Fruit fly (Drosophila melanogaster) whole organism, prepupa: ENCODE measurements around the gene CG13096.

Experiments
- CG10669 ChIP-seq: fragments of 200-800 bp; sonication (Bioruptor generic); optimal IDR thresholded peaks from 3 replicates; lab custom pipeline; 2018; ENCODE audit warnings: missing biosample characterization, mild to moderate bottlenecking, missing genetic modification characterization, moderate library complexity
- CG11294 ChIP-seq: fragments of 200-800 bp; sonication (Bioruptor generic); IDR thresholded peaks from 2 replicates; pipeline ENCODE4 v1.3.6; 2022; ENCODE audit warnings: missing biosample characterization, missing genetic modification characterization
- CG11762 ChIP-seq: fragments of 200-800 bp; sonication (Bioruptor generic); optimal IDR thresholded peaks from 3 replicates; lab custom pipeline; 2016; ENCODE audit warnings: missing biosample characterization, missing genetic modification characterization; ENCODE audit not compliant: insufficient read depth
- CG11902 ChIP-seq: fragments of 200-800 bp; sonication (Bioruptor generic); optimal IDR thresholded peaks from 3 replicates; lab custom pipeline; 2016; ENCODE audit warnings: missing biosample characterization, missing genetic modification characterization
- CG15336 ChIP-seq: fragments of 200-800 bp; sonication (Bioruptor generic); IDR thresholded peaks from 2 replicates; pipeline ENCODE4 v1.3.6; 2022; ENCODE audit warnings: missing biosample characterization, missing genetic modification characterization
- CG1621 ChIP-seq: fragments of 200-800 bp; sonication (Bioruptor generic); optimal IDR thresholded peaks from 3 replicates; lab custom pipeline; 2018; ENCODE audit warnings: missing biosample characterization, mild to moderate bottlenecking, missing genetic modification characterization
- CG16779 ChIP-seq: fragments of 200-800 bp; sonication (Bioruptor generic); optimal IDR thresholded peaks from 3 replicates; lab custom pipeline; 2017; ENCODE audit warnings: missing biosample characterization, mild to moderate bottlenecking, missing genetic modification characterization
- CG3032 ChIP-seq: fragments of 200-800 bp; optimal IDR thresholded peaks from 2 replicates; lab custom pipeline; 2019; ENCODE audit warnings: missing biosample characterization, mild to moderate bottlenecking, missing genetic modification characterization, moderate library complexity
- CG31627 ChIP-seq: fragments of 200-800 bp; sonication (Bioruptor generic); optimal IDR thresholded peaks from 3 replicates; lab custom pipeline; 2016; ENCODE audit warnings: missing biosample characterization, missing genetic modification characterization
- CG32006 ChIP-seq: fragments of 200-800 bp; sonication (Bioruptor generic); optimal IDR thresholded peaks from 3 replicates; lab custom pipeline; 2017; ENCODE audit warnings: missing biosample characterization, mild to moderate bottlenecking, missing genetic modification characterization
- CG3919 ChIP-seq: fragments of 200-800 bp; sonication (Bioruptor generic); optimal IDR thresholded peaks from 3 replicates; lab custom pipeline; 2016; ENCODE audit warnings: missing biosample characterization, missing genetic modification characterization
- CG6163 ChIP-seq: fragments of 200-800 bp; sonication (Bioruptor generic); IDR thresholded peaks from 3 replicates; pipeline ENCODE4 v1.3.6; 2022; ENCODE audit warnings: missing biosample characterization, missing genetic modification characterization
- CG6276 ChIP-seq: fragments of 200-800 bp; sonication (Bioruptor generic); optimal IDR thresholded peaks from 2 replicates; lab custom pipeline; 2017; ENCODE audit warnings: missing biosample characterization, mild to moderate bottlenecking, missing genetic modification characterization
- CG6792 ChIP-seq: fragments of 200-800 bp; sonication (Bioruptor generic); optimal IDR thresholded peaks from 3 replicates; lab custom pipeline; 2016; ENCODE audit warnings: missing biosample characterization, missing genetic modification characterization
- CG6854 ChIP-seq: fragments of 200-800 bp; sonication (Bioruptor generic); optimal IDR thresholded peaks from 2 replicates; lab custom pipeline; 2017; ENCODE audit warnings: missing biosample characterization, mild to moderate bottlenecking, missing genetic modification characterization
- CG7368 ChIP-seq: fragments of 200-800 bp; sonication (Bioruptor generic); optimal IDR thresholded peaks from 3 replicates; lab custom pipeline; 2016; ENCODE audit warnings: missing biosample characterization, missing genetic modification characterization
- CG8119 ChIP-seq: fragments of 200-800 bp; sonication (Bioruptor generic); IDR thresholded peaks from 3 replicates; pipeline ENCODE4 v1.3.6; 2022; ENCODE audit warnings: missing biosample characterization, missing genetic modification characterization
- CG8319 ChIP-seq: fragments of 200-800 bp; sonication (Bioruptor generic); optimal IDR thresholded peaks from 3 replicates; lab custom pipeline; 2016; ENCODE audit warnings: missing biosample characterization, missing genetic modification characterization
- Eip75B ChIP-seq: fragments of 200-800 bp; sonication (Bioruptor generic); optimal IDR thresholded peaks from 3 replicates; lab custom pipeline; 2016; ENCODE audit warnings: missing biosample characterization, missing genetic modification characterization
- Eip78C ChIP-seq: fragments of 200-800 bp; sonication (Bioruptor generic); peaks from one replicate; lab custom pipeline; 2016; ENCODE audit warnings: missing biosample characterization, missing genetic modification characterization
- Eip93F ChIP-seq: fragments of 200-800 bp; sonication (Bioruptor generic); optimal IDR thresholded peaks from 2 replicates; lab custom pipeline; 2016; ENCODE audit warnings: missing biosample characterization, mild to moderate bottlenecking, missing genetic modification characterization
- Ets21C ChIP-seq: fragments of 200-800 bp; sonication (Bioruptor generic); optimal IDR thresholded peaks from 3 replicates; lab custom pipeline; 2016; ENCODE audit warnings: missing biosample characterization, missing genetic modification characterization
- Ets96B ChIP-seq: fragments of 200-800 bp; optimal IDR thresholded peaks from 2 replicates; lab custom pipeline; 2019; ENCODE audit warnings: missing biosample characterization, mild to moderate bottlenecking, missing genetic modification characterization, moderate library complexity
- Gug ChIP-seq: fragments of 200-800 bp; sonication (Bioruptor generic); IDR thresholded peaks from 2 replicates; pipeline ENCODE4 v1.3.6; 2022; ENCODE audit warnings: missing biosample characterization, missing genetic modification characterization
- Hr38 ChIP-seq: sonication (Bioruptor generic); optimal IDR thresholded peaks from 2 replicates; lab custom pipeline; 2016; ENCODE audit warnings: missing biosample characterization, missing genetic modification characterization
- Hr39 ChIP-seq: fragments of 200-800 bp; sonication (Bioruptor generic); optimal IDR thresholded peaks from 2 replicates; lab custom pipeline; 2016; ENCODE audit warnings: missing biosample characterization, missing genetic modification characterization
- Hr4 ChIP-seq: fragments of 200-800 bp; sonication (Bioruptor generic); optimal IDR thresholded peaks from 3 replicates; lab custom pipeline; 2016; ENCODE audit warnings: missing biosample characterization, missing genetic modification characterization
- Lpt ChIP-seq: fragments of 200-800 bp; sonication (Bioruptor generic); optimal IDR thresholded peaks from 3 replicates; lab custom pipeline; 2016; ENCODE audit warnings: missing biosample characterization, missing genetic modification characterization
- Met ChIP-seq: fragments of 200-800 bp; sonication (Bioruptor generic); optimal IDR thresholded peaks from 3 replicates; lab custom pipeline; 2016; ENCODE audit warnings: missing biosample characterization, missing genetic modification characterization
- OdsH ChIP-seq: fragments of 200-800 bp; sonication (Bioruptor generic); optimal IDR thresholded peaks from 3 replicates; lab custom pipeline; 2016; ENCODE audit warnings: missing biosample characterization, missing genetic modification characterization
- Smox ChIP-seq: fragments of 200-800 bp; sonication (Bioruptor generic); optimal IDR thresholded peaks from 3 replicates; lab custom pipeline; 2016; ENCODE audit warnings: missing biosample characterization, missing genetic modification characterization
- Sox102F ChIP-seq: fragments of 200-800 bp; sonication (Bioruptor generic); optimal IDR thresholded peaks from 2 replicates; lab custom pipeline; 2016; ENCODE audit warnings: missing biosample characterization, mild to moderate bottlenecking, missing genetic modification characterization
- Sox14 ChIP-seq: fragments of 200-800 bp; sonication (Bioruptor generic); optimal IDR thresholded peaks from 3 replicates; lab custom pipeline; 2016; ENCODE audit warnings: missing biosample characterization, missing genetic modification characterization
- Sox15 ChIP-seq: fragments of 200-800 bp; sonication (Bioruptor generic); optimal IDR thresholded peaks from 3 replicates; lab custom pipeline; 2016; ENCODE audit warnings: missing biosample characterization, missing genetic modification characterization
- achi ChIP-seq: fragments of 200-800 bp; sonication (Bioruptor generic); optimal IDR thresholded peaks from 3 replicates; lab custom pipeline; 2016; ENCODE audit warnings: missing biosample characterization, missing genetic modification characterization
- acj6 ChIP-seq: fragments of 200-800 bp; sonication (Bioruptor generic); optimal IDR thresholded peaks from 3 replicates; lab custom pipeline; 2016; ENCODE audit warnings: missing biosample characterization, missing genetic modification characterization
- cyc ChIP-seq: fragments of 200-800 bp; sonication (Bioruptor generic); optimal IDR thresholded peaks from 3 replicates; lab custom pipeline; 2016; ENCODE audit warnings: missing biosample characterization, missing genetic modification characterization
- dac ChIP-seq: fragments of 200-800 bp; sonication (Bioruptor generic); optimal IDR thresholded peaks from 2 replicates; lab custom pipeline; 2017; ENCODE audit warnings: missing biosample characterization, mild to moderate bottlenecking, missing genetic modification characterization
- dsx ChIP-seq: fragments of 200-800 bp; optimal IDR thresholded peaks from 3 replicates; lab custom pipeline; 2019; ENCODE audit warnings: missing biosample characterization, mild to moderate bottlenecking, missing genetic modification characterization, moderate library complexity; ENCODE audit not compliant: poor library complexity, severe bottlenecking
- eg ChIP-seq: fragments of 200-800 bp; sonication (Bioruptor generic); IDR thresholded peaks from 3 replicates; pipeline ENCODE4 v1.3.6; 2022; ENCODE audit warnings: missing biosample characterization, missing genetic modification characterization
- fd59A ChIP-seq: fragments of 200-800 bp; sonication (Bioruptor generic); optimal IDR thresholded peaks from 2 replicates; lab custom pipeline; 2017; ENCODE audit warnings: missing biosample characterization, mild to moderate bottlenecking, missing genetic modification characterization, missing genetic modification reagents
- fd85E ChIP-seq: fragments of 200-800 bp; sonication (Bioruptor generic); optimal IDR thresholded peaks from 3 replicates; lab custom pipeline; 2016; ENCODE audit warnings: missing biosample characterization, missing genetic modification characterization
- fkh ChIP-seq: fragments of 200-800 bp; sonication (Bioruptor generic); optimal IDR thresholded peaks from 3 replicates; lab custom pipeline; 2017; ENCODE audit warnings: missing biosample characterization, mild to moderate bottlenecking, missing genetic modification characterization, moderate library complexity
- lz ChIP-seq: fragments of 200-800 bp; sonication (Bioruptor generic); optimal IDR thresholded peaks from 3 replicates; lab custom pipeline; 2016; ENCODE audit warnings: missing biosample characterization, missing genetic modification characterization
- net ChIP-seq: fragments of 200-800 bp; sonication (Bioruptor generic); optimal IDR thresholded peaks from 3 replicates; lab custom pipeline; 2016; ENCODE audit warnings: missing biosample characterization, missing genetic modification characterization
- pdm3 ChIP-seq: fragments of 200-800 bp; sonication (Bioruptor generic); optimal IDR thresholded peaks from 3 replicates; lab custom pipeline; 2016; ENCODE audit warnings: missing biosample characterization, missing genetic modification characterization
- salr ChIP-seq, 2 experiments: fragments of 200-800 bp; sonication (Bioruptor generic); optimal IDR thresholded peaks; 3 replicates each; lab custom pipeline; 2016 to 2018; ENCODE audit warnings: missing biosample characterization in 2 of 2, missing genetic modification characterization in 2 of 2, mild to moderate bottlenecking in 1 of 2
- spab ChIP-seq: fragments of 200-800 bp; sonication (Bioruptor generic); optimal IDR thresholded peaks from 2 replicates; lab custom pipeline; 2017; ENCODE audit warnings: missing biosample characterization, mild to moderate bottlenecking, missing genetic modification characterization, missing genetic modification reagents
- ss ChIP-seq, 2 experiments: fragments of 200-800 bp; sonication (Bioruptor generic); optimal IDR thresholded peaks; 2 replicates in 1 of 2; 3 replicates in 1 of 2; lab custom pipeline; 2017 to 2018; ENCODE audit warnings: mild to moderate bottlenecking in 2 of 2, missing biosample characterization in 2 of 2, missing genetic modification characterization in 2 of 2, moderate library complexity in 1 of 2
- svp ChIP-seq: fragments of 200-800 bp; sonication (Bioruptor generic); peaks from one replicate; lab custom pipeline; 2016; ENCODE audit warnings: missing biosample characterization, missing genetic modification characterization
- vri ChIP-seq: fragments of 200-800 bp; sonication (Bioruptor generic); optimal IDR thresholded peaks from 3 replicates; lab custom pipeline; 2016; ENCODE audit warnings: missing biosample characterization, mild to moderate bottlenecking, missing genetic modification characterization

The CG13096 gene

dm6 chr2L:8541469-8542233 is 30.0 kb upstream of the CG13096 start, which contains the start of gene Sema1a:
Gene Sema1a (plus strand): TSS chr2L:8542147.
- TF ChIP-seq CG8119, result peak; percentile 71; the same call in 2 of the 3 replicates
- no peak for TF ChIP-seq CG1621 (tag; lab: Kevin White, UChicago)
- peak; percentile 55 for TF ChIP-seq Lpt
- peak; percentile 18 for TF ChIP-seq CG7368
- TF ChIP-seq spab, result no peak
- peak; percentile 51 for TF ChIP-seq CG6854 (GFP tag; lab: Kevin White, UChicago)
- TF ChIP-seq dsx (GFP tag; lab: Kevin White, UChicago), result peak; percentile 0
- peak; percentile 75 for TF ChIP-seq Sox102F
- TF ChIP-seq CG6792 (GFP tag; lab: Kevin White, UChicago), result peak; percentile 66
- peak; percentile 30 for TF ChIP-seq Met (GFP tag; lab: Kevin White, UChicago)
- TF ChIP-seq Sox15 (GFP tag; lab: Kevin White, UChicago), result no peak
- peak; percentile 79 for TF ChIP-seq Eip75B (GFP tag; lab: Kevin White, UChicago)
- TF ChIP-seq Hr38, result no peak
- TF ChIP-seq CG11902 (GFP tag; lab: Kevin White, UChicago), result peak; percentile 32
- peak; percentile 72 for TF ChIP-seq CG6163 (GFP tag; lab: Robert Waterston, UW)
- TF ChIP-seq CG31627, result peak; percentile 82
- TF ChIP-seq fd59A, result no peak
- TF ChIP-seq CG11294, result no peak; the same call in 1 of the 2 replicates
- TF ChIP-seq net (GFP tag; lab: Kevin White, UChicago), result peak; percentile 63
- TF ChIP-seq acj6 (GFP tag; lab: Kevin White, UChicago), result peak; percentile 29
- peak; percentile 72 for TF ChIP-seq fkh (GFP tag; lab: Kevin White, UChicago)
- peak; percentile 32 for TF ChIP-seq Ets96B (tag; lab: Kevin White, UChicago)
- peak; percentile 35 for TF ChIP-seq OdsH (GFP tag; lab: Kevin White, UChicago)
- peak; percentile 36 for TF ChIP-seq cyc (GFP tag; lab: Kevin White, UChicago)
- TF ChIP-seq Sox14 (GFP tag; lab: Kevin White, UChicago), result peak; percentile 63
- peak; percentile 51 for TF ChIP-seq Gug (GFP tag; lab: Robert Waterston, UW)
- TF ChIP-seq fd85E, result no peak
- TF ChIP-seq ss (GFP tag; optimal IDR thresholded peaks at IDR 0.05; lab: Kevin White, UChicago), result peak in 1 of 2 experiments; percentile 39
- peak; percentile 65 for TF ChIP-seq CG6276
- TF ChIP-seq Eip93F (GFP tag; lab: Kevin White, UChicago), result no peak
- no peak for TF ChIP-seq achi (GFP tag; lab: Kevin White, UChicago)
- peak; percentile 75 for TF ChIP-seq dac (GFP tag; lab: Kevin White, UChicago)
- peak; percentile 76 for TF ChIP-seq CG3919 (GFP tag; lab: Kevin White, UChicago)
- TF ChIP-seq Ets21C (GFP tag; lab: Kevin White, UChicago), result peak; percentile 32
- TF ChIP-seq salr (GFP tag; optimal IDR thresholded peaks at IDR 0.05; lab: Kevin White, UChicago), result peak in 1 of 2 experiments; percentile 12
- peak; percentile 77 for TF ChIP-seq Eip78C (GFP tag; lab: Kevin White, UChicago)
- TF ChIP-seq CG15336, result peak; percentile 56; the same call in 1 of the 2 replicates
- TF ChIP-seq svp (GFP tag; lab: Kevin White, UChicago), result peak; percentile 79
- TF ChIP-seq Hr39 (GFP tag; lab: Kevin White, UChicago), result peak; percentile 43
- TF ChIP-seq CG16779 (tag; lab: Kevin White, UChicago), result peak; percentile 74
- peak; percentile 90 for TF ChIP-seq Hr4 (GFP tag; lab: Kevin White, UChicago)
- no peak for TF ChIP-seq CG11762 (GFP tag; lab: Kevin White, UChicago)
- peak; percentile 11 for TF ChIP-seq CG8319 (GFP tag; lab: Kevin White, UChicago)
- peak; percentile 21 for TF ChIP-seq CG3032 (tag; lab: Kevin White, UChicago)
- peak; percentile 81 for TF ChIP-seq CG32006 (GFP tag; lab: Kevin White, UChicago)
- TF ChIP-seq eg (GFP tag; lab: Robert Waterston, UW), result peak; percentile 82
- peak; percentile 42 for TF ChIP-seq lz (GFP tag; lab: Kevin White, UChicago)
- peak; percentile 57 for TF ChIP-seq Smox (GFP tag; lab: Kevin White, UChicago)
- peak; percentile 39 for TF ChIP-seq pdm3 (GFP tag; lab: Kevin White, UChicago)
- TF ChIP-seq vri (GFP tag; lab: Kevin White, UChicago), result peak; percentile 23
- no peak for TF ChIP-seq CG10669 (GFP tag; lab: Kevin White, UChicago)
